Fruit fly (Drosophila melanogaster) whole organism, embryonic: ENCODE measurements around the gene CG34288.

Source experiments
- Antp ChIP-seq: fragments of 200-800 bp; sonication (Bioruptor generic); optimal IDR thresholded peaks from 3 replicates; lab custom pipeline; 2016; ENCODE audit warnings: missing biosample characterization, missing genetic modification characterization
- Atf-2 ChIP-seq: fragments of 200-800 bp; sonication (Bioruptor generic); optimal IDR thresholded peaks from 2 replicates; lab custom pipeline; 2016; ENCODE audit warnings: missing biosample characterization, missing genetic modification characterization
- Atf6 ChIP-seq: fragments of 200-800 bp; sonication (Bioruptor generic); IDR thresholded peaks from 2 replicates; pipeline ENCODE4 v1.3.6; 2022; ENCODE audit warnings: missing biosample characterization, missing genetic modification characterization
- Bgb ChIP-seq: fragments of 200-800 bp; sonication (Bioruptor generic); IDR thresholded peaks from 2 replicates; pipeline ENCODE4 v1.3.6; 2022; ENCODE audit warnings: missing biosample characterization, missing genetic modification characterization; ENCODE audit not compliant: partially characterized antibody
- CG10209 ChIP-seq: fragments of 200-800 bp; sonication (Bioruptor generic); optimal IDR thresholded peaks from 3 replicates; lab custom pipeline; 2017; ENCODE audit warnings: missing biosample characterization, mild to moderate bottlenecking, missing genetic modification characterization, missing genetic modification reagents
- CG10543 ChIP-seq: fragments of 200-800 bp; sonication (Bioruptor generic); optimal IDR thresholded peaks from 3 replicates; lab custom pipeline; 2017; ENCODE audit warnings: missing biosample characterization, mild to moderate bottlenecking, missing genetic modification characterization, moderate library complexity
- CG10565 ChIP-seq: fragments of 200-800 bp; sonication (Bioruptor generic); optimal IDR thresholded peaks from 3 replicates; lab custom pipeline; 2016; ENCODE audit warnings: missing biosample characterization, mild to moderate bottlenecking, missing genetic modification characterization
- CG10979 ChIP-seq: fragments of 200-800 bp; sonication (Bioruptor generic); optimal IDR thresholded peaks from 2 replicates; lab custom pipeline; 2018; ENCODE audit warnings: missing biosample characterization, mild to moderate bottlenecking, missing genetic modification characterization, moderate library complexity
- CG11398 ChIP-seq: fragments of 200-800 bp; sonication (Bioruptor generic); optimal IDR thresholded peaks from 2 replicates; lab custom pipeline; 2016; ENCODE audit warnings: missing biosample characterization, missing genetic modification characterization
- CG12104 ChIP-seq: fragments of 200-800 bp; sonication (Bioruptor generic); optimal IDR thresholded peaks from 3 replicates; lab custom pipeline; 2016; ENCODE audit warnings: missing biosample characterization, missing genetic modification characterization
- CG13424 ChIP-seq: fragments of 200-800 bp; sonication (Bioruptor generic); optimal IDR thresholded peaks from 2 replicates; lab custom pipeline; 2019; ENCODE audit warnings: missing biosample characterization, mild to moderate bottlenecking, missing genetic modification characterization, moderate library complexity
- CG14014 ChIP-seq: fragments of 200-800 bp; sonication (Bioruptor generic); IDR thresholded peaks from 2 replicates; pipeline ENCODE4 v1.3.6; 2022; ENCODE audit warnings: missing biosample characterization, missing genetic modification characterization
- CG14710 ChIP-seq: fragments of 200-800 bp; sonication (Bioruptor generic); optimal IDR thresholded peaks from 3 replicates; lab custom pipeline; 2019; ENCODE audit warnings: missing biosample characterization, mild to moderate bottlenecking, missing genetic modification characterization, moderate library complexity
- CG15601 ChIP-seq: fragments of 200-800 bp; sonication (Bioruptor generic); optimal IDR thresholded peaks from 3 replicates; lab custom pipeline; 2019; ENCODE audit warnings: missing biosample characterization, mild to moderate bottlenecking, missing genetic modification characterization, moderate library complexity
- CG18011 ChIP-seq: fragments of 200-800 bp; sonication (Bioruptor generic); optimal IDR thresholded peaks from 2 replicates; lab custom pipeline; 2017; ENCODE audit warnings: missing biosample characterization, missing genetic modification characterization, mild to moderate bottlenecking, moderate library complexity, missing genotype
- CG18764 ChIP-seq: fragments of 200-800 bp; sonication (Bioruptor generic); optimal IDR thresholded peaks from 3 replicates; lab custom pipeline; 2016; ENCODE audit warnings: missing biosample characterization, missing genetic modification characterization
- CG2678 ChIP-seq: fragments of 200-800 bp; sonication (Bioruptor generic); optimal IDR thresholded peaks from 3 replicates; lab custom pipeline; 2019; ENCODE audit warnings: missing biosample characterization, mild to moderate bottlenecking, missing genetic modification characterization, moderate library complexity
- CG32772 ChIP-seq: fragments of 200-800 bp; sonication (Bioruptor generic); IDR thresholded peaks from 2 replicates; pipeline ENCODE4 v1.3.6; 2022; ENCODE audit warnings: missing biosample characterization, missing genetic modification characterization
- CG34422 ChIP-seq: fragments of 200-800 bp; sonication (Bioruptor generic); IDR thresholded peaks from 3 replicates; pipeline ENCODE4 v1.3.6; 2022; ENCODE audit warnings: missing biosample characterization, missing genetic modification characterization
- CG4282 ChIP-seq: fragments of 200-800 bp; sonication (Bioruptor generic); optimal IDR thresholded peaks from 2 replicates; lab custom pipeline; 2016; ENCODE audit warnings: missing biosample characterization, missing genetic modification characterization
- CG4360 ChIP-seq: fragments of 200-800 bp; sonication (Bioruptor generic); IDR thresholded peaks from 2 replicates; pipeline ENCODE4 v1.3.6; 2022; ENCODE audit warnings: missing biosample characterization, missing genetic modification characterization
- CG43689 ChIP-seq: fragments of 200-800 bp; sonication (Bioruptor generic); IDR thresholded peaks from 2 replicates; pipeline ENCODE4 v1.3.6; 2022; ENCODE audit warnings: missing biosample characterization, missing genetic modification characterization
- CG4820 ChIP-seq: fragments of 200-800 bp; sonication (Bioruptor generic); optimal IDR thresholded peaks from 3 replicates; lab custom pipeline; 2016; ENCODE audit warnings: missing biosample characterization, missing genetic modification characterization
- CG4854 ChIP-seq: fragments of 200-800 bp; sonication (Bioruptor generic); optimal IDR thresholded peaks from 2 replicates; lab custom pipeline; 2016; ENCODE audit warnings: missing biosample characterization, missing genetic modification characterization, inconsistent platforms
- CG6854 ChIP-seq: fragments of 200-800 bp; sonication (Bioruptor generic); optimal IDR thresholded peaks from 3 replicates; lab custom pipeline; 2017; ENCODE audit warnings: missing biosample characterization, mild to moderate bottlenecking, missing genetic modification characterization
- CG9817 ChIP-seq: fragments of 200-800 bp; sonication (Bioruptor generic); optimal IDR thresholded peaks from 2 replicates; lab custom pipeline; 2018; ENCODE audit warnings: missing biosample characterization, mild to moderate bottlenecking, missing genetic modification characterization, moderate library complexity
- Deaf1 ChIP-seq: fragments of 200-800 bp; optimal IDR thresholded peaks from 3 replicates; lab custom pipeline; 2019; ENCODE audit warnings: missing biosample characterization, mild to moderate bottlenecking, missing genetic modification characterization, moderate library complexity
- Drgx ChIP-seq: fragments of 200-800 bp; sonication (Bioruptor generic); IDR thresholded peaks from 2 replicates; pipeline ENCODE4 v1.3.6; 2022; ENCODE audit warnings: missing biosample characterization, missing genetic modification characterization
- Hey ChIP-seq: fragments of 200-800 bp; sonication (Bioruptor generic); optimal IDR thresholded peaks from 3 replicates; lab custom pipeline; 2018; ENCODE audit warnings: missing biosample characterization, mild to moderate bottlenecking, missing genetic modification characterization
- HmgZ ChIP-seq: fragments of 200-800 bp; sonication (Bioruptor generic); optimal IDR thresholded peaks from 2 replicates; lab custom pipeline; 2018; ENCODE audit warnings: missing biosample characterization, mild to moderate bottlenecking, missing genetic modification characterization
- Med ChIP-seq: fragments of 200-800 bp; sonication (Bioruptor generic); peaks from one replicate; lab custom pipeline; 2016; ENCODE audit warnings: missing biosample characterization, missing genetic modification characterization, mild to moderate bottlenecking, inconsistent platforms, moderate library complexity
- Spps ChIP-seq: fragments of 200-800 bp; sonication (Bioruptor generic); optimal IDR thresholded peaks from 2 replicates; lab custom pipeline; 2018; ENCODE audit warnings: missing biosample characterization, mild to moderate bottlenecking, missing genetic modification characterization
- Sry-β ChIP-seq: fragments of 200-800 bp; sonication (Bioruptor generic); optimal IDR thresholded peaks from 2 replicates; lab custom pipeline; 2018; ENCODE audit warnings: missing biosample characterization, mild to moderate bottlenecking, missing genetic modification characterization, moderate library complexity
- al ChIP-seq: fragments of 200-800 bp; sonication (Bioruptor generic); IDR thresholded peaks from 2 replicates; pipeline ENCODE4 v1.3.6; 2022; ENCODE audit warnings: missing biosample characterization, missing genetic modification characterization
- bowl ChIP-seq: fragments of 200-800 bp; sonication (Bioruptor generic); IDR thresholded peaks from 2 replicates; pipeline ENCODE4 v1.3.6; 2022; ENCODE audit warnings: missing biosample characterization, missing genetic modification characterization
- chn ChIP-seq: fragments of 200-800 bp; sonication (Bioruptor generic); optimal IDR thresholded peaks from 2 replicates; lab custom pipeline; 2016; ENCODE audit warnings: missing biosample characterization, missing genetic modification characterization
- crc ChIP-seq: fragments of 200-800 bp; sonication (Bioruptor generic); optimal IDR thresholded peaks from 2 replicates; lab custom pipeline; 2016; ENCODE audit warnings: missing biosample characterization, missing genetic modification characterization
- dan ChIP-seq: fragments of 200-800 bp; sonication (Bioruptor generic); IDR thresholded peaks from 2 replicates; pipeline ENCODE4 v1.3.6; 2022; ENCODE audit warnings: missing biosample characterization, missing genetic modification characterization
- dmrt99B ChIP-seq: fragments of 200-800 bp; sonication (Bioruptor generic); optimal IDR thresholded peaks from 2 replicates; lab custom pipeline; 2018; ENCODE audit warnings: missing biosample characterization, mild to moderate bottlenecking, missing genetic modification characterization, moderate library complexity
- lbe ChIP-seq: fragments of 200-800 bp; sonication (Bioruptor generic); optimal IDR thresholded peaks from 2 replicates; lab custom pipeline; 2016; ENCODE audit warnings: missing biosample characterization, mild to moderate bottlenecking, missing genetic modification characterization
- mirr ChIP-seq: fragments of 200-800 bp; sonication (Bioruptor generic); optimal IDR thresholded peaks from 3 replicates; lab custom pipeline; 2018; ENCODE audit warnings: missing biosample characterization, mild to moderate bottlenecking, missing genetic modification characterization
- pan ChIP-seq, 4 experiments: fragments of >200 bp in 3 of 4; fragments of 200-800 bp in 1 of 4; sonication (Bioruptor generic) in 1 of 4; optimal IDR thresholded peaks in 3 of 4; IDR thresholded peaks in 1 of 4; 2 replicates each; pipeline versions ENCODE4 v1.3.6 to Lab custom; 2017 to 2022; ENCODE audit warnings: missing biosample characterization in 2 of 4, missing genetic modification characterization in 2 of 4, mixed read lengths in 1 of 4
- pnt ChIP-seq: fragments of 200-800 bp; sonication (Bioruptor generic); optimal IDR thresholded peaks from 3 replicates; lab custom pipeline; 2016; ENCODE audit warnings: missing biosample characterization, missing genetic modification characterization
- scrt ChIP-seq: fragments of 200-800 bp; sonication (Bioruptor generic); optimal IDR thresholded peaks from 2 replicates; lab custom pipeline; 2018; ENCODE audit warnings: missing biosample characterization, mild to moderate bottlenecking, missing genetic modification characterization, moderate library complexity
- seq ChIP-seq: fragments of 200-800 bp; sonication (Bioruptor generic); IDR thresholded peaks from 2 replicates; pipeline ENCODE4 v1.3.6; 2022; ENCODE audit warnings: missing biosample characterization, missing genetic modification characterization
- sim ChIP-seq: fragments of 200-800 bp; sonication (Bioruptor generic); IDR thresholded peaks from 2 replicates; pipeline ENCODE4 v1.3.6; 2022; ENCODE audit warnings: missing biosample characterization, missing genetic modification characterization
- tin ChIP-seq: fragments of 200-800 bp; sonication (Bioruptor generic); optimal IDR thresholded peaks from 3 replicates; lab custom pipeline; 2016; ENCODE audit warnings: missing biosample characterization, missing genetic modification characterization
- tup ChIP-seq: fragments of 200-800 bp; sonication (Bioruptor generic); optimal IDR thresholded peaks from 2 replicates; lab custom pipeline; 2016; ENCODE audit warnings: missing biosample characterization, mild to moderate bottlenecking, missing genetic modification characterization, moderate library complexity
- usp ChIP-seq: fragments of >200 bp; optimal IDR thresholded peaks from 2 replicates; lab custom pipeline; 2017; ENCODE audit warnings: missing biosample characterization, missing genetic modification characterization

The CG34288 gene

DNA sequence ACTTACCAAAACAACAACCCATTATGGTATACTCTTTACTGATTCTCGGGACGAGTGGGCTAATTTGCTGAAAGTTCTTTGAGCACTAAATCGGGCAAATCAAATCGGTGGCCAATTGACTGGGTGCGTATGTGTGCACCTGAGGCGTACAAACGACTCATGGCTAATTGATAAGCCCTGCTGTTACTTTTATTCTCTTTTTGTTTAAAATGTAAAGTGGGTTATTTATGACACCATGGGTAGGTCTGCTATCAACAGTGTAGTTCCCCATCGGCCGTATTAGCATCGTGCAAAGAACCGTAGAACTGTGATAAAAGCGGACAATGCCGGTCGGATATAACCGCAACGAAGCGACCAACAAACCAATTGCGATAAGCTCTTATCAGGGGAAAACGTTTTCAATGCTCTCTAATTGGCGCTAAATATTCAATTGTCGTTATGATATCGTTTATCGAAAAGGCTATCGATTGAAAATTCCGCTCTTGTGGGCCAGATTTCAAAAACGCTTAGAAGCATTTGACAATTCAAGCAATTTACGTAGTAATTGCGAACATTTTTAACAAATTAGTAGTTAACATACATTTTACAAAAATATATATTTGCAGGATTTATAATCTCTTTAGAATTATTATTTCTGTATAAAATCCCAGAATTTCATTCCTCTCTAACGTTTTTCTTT is at the start of gene CG34288 (continued):
- TF ChIP-seq seq, result no peak
- TF ChIP-seq CG10543 (GFP tag; lab: Kevin White, UChicago), result peak; percentile 37
- no peak for TF ChIP-seq CG4820 (GFP tag; lab: Kevin White, UChicago)
- no peak for TF ChIP-seq CG10565 (GFP tag; lab: Kevin White, UChicago)
- TF ChIP-seq Med, result peak; percentile 91
- peak; percentile 44; the same call in 1 of the 2 replicates for TF ChIP-seq al (GFP tag; lab: Robert Waterston, UW)
- no peak for TF ChIP-seq CG12104 (GFP tag; lab: Kevin White, UChicago)
- no peak for TF ChIP-seq pan (optimal IDR thresholded peaks at IDR 0.05; lab: Kevin White, UChicago)
- peak in 1 of 2 experiments; percentile 37 for TF ChIP-seq pan (GFP tag; optimal IDR thresholded peaks at IDR 0.05 in 1 of 2, IDR thresholded peaks at IDR 0.05 in 1 of 2)
- no peak for TF ChIP-seq dan (GFP tag; lab: Robert Waterston, UW)
- no peak for TF ChIP-seq tup (GFP tag; lab: Kevin White, UChicago)
- peak; percentile 68; the same call in 1 of the 2 replicates for TF ChIP-seq Atf6 (GFP tag; lab: Robert Waterston, UW)
- peak; percentile 11 for TF ChIP-seq Hey (tag; lab: Kevin White, UChicago)
- no peak for TF ChIP-seq Sry-β (GFP tag; lab: Kevin White, UChicago)
- TF ChIP-seq bowl, result peak; percentile 31; the same call in 1 of the 2 replicates
- no peak for TF ChIP-seq CG15601 (tag; lab: Kevin White, UChicago)
- TF ChIP-seq HmgZ (tag; lab: Kevin White, UChicago), result peak; percentile 74
- no peak for TF ChIP-seq CG4360 (GFP tag; lab: Robert Waterston, UW)
- TF ChIP-seq CG43689 (GFP tag; lab: Robert Waterston, UW), result 0 out of 2 replicates have a peak, but pooled peaks have one; percentile 14
- TF ChIP-seq mirr (GFP tag; lab: Kevin White, UChicago), result peak; percentile 92
- TF ChIP-seq Drgx (GFP tag; lab: Robert Waterston, UW), result no peak; the same call in 1 of the 2 replicates
- TF ChIP-seq CG4854, result no peak
- TF ChIP-seq sim (GFP tag; lab: Robert Waterston, UW), result no peak
- no peak for TF ChIP-seq CG14710
- peak; percentile 29; the same call in 1 of the 2 replicates for TF ChIP-seq Bgb (GFP tag; lab: Robert Waterston, UW)
- TF ChIP-seq usp (GFP tag; lab: Kevin White, UChicago), result no peak
- TF ChIP-seq CG10979 (tag; lab: Kevin White, UChicago), result no peak
- peak; percentile 29; the same call in 1 of the 3 replicates for TF ChIP-seq CG34422
- TF ChIP-seq CG18764 (GFP tag; lab: Kevin White, UChicago), result no peak
- no peak for TF ChIP-seq CG13424
- no peak for TF ChIP-seq CG11398 (GFP tag; lab: Kevin White, UChicago)
- TF ChIP-seq chn, result no peak
- no peak for TF ChIP-seq Atf-2
- TF ChIP-seq tin (GFP tag; lab: Kevin White, UChicago), result no peak
- peak; percentile 38 for TF ChIP-seq dmrt99B (tag; lab: Kevin White, UChicago)
- TF ChIP-seq CG18011, result no peak
- no peak for TF ChIP-seq CG9817 (tag; lab: Kevin White, UChicago)
- TF ChIP-seq CG6854, result no peak
- 0 out of 2 replicates have a peak, but pooled peaks have one; percentile 6 for TF ChIP-seq CG32772 (GFP tag; lab: Robert Waterston, UW)
- no peak for TF ChIP-seq pnt (GFP tag; lab: Kevin White, UChicago)
- TF ChIP-seq lbe (GFP tag; lab: Kevin White, UChicago), result no peak
- no peak for TF ChIP-seq CG10209 (GFP tag; lab: Kevin White, UChicago)
- peak; percentile 55; the same call in 1 of the 2 replicates for TF ChIP-seq CG14014
- peak; percentile 68 for TF ChIP-seq Antp (GFP tag; lab: Kevin White, UChicago)
- TF ChIP-seq CG2678 (tag; lab: Kevin White, UChicago), result peak; percentile 58
- TF ChIP-seq crc (GFP tag; lab: Kevin White, UChicago), result no peak
- TF ChIP-seq scrt (GFP tag; lab: Kevin White, UChicago), result no peak
- no peak for TF ChIP-seq Spps (tag; lab: Kevin White, UChicago)
- TF ChIP-seq Deaf1 (tag; lab: Kevin White, UChicago), result no peak
- no peak for TF ChIP-seq CG4282 (GFP tag; lab: Kevin White, UChicago)
